Worm (Caenorhabditis elegans) whole organism, L3 larva: ENCODE measurements around the gene cyp-13B1.

ENCODE experiments used
- R02D3.7 ChIP-seq: fragments of 150-350 bp; optimal IDR thresholded peaks from 2 replicates; lab custom pipeline; 2014; ENCODE audit warnings: missing biosample characterization, missing genetic modification characterization
- ZK546.5 ChIP-seq: sonication (generic microtip); optimal IDR thresholded peaks from 2 replicates; lab custom pipeline; 2017; ENCODE audit warnings: missing biosample characterization, missing genetic modification characterization
- aly-2 ChIP-seq: fragments of 150-350 bp; optimal IDR thresholded peaks from 2 replicates; lab custom pipeline; 2014; ENCODE audit warnings: missing biosample characterization, missing genetic modification characterization
- ama-1 ChIP-seq: fragments of 150-350 bp; optimal IDR thresholded peaks from 2 replicates; lab custom pipeline; 2018
- ceh-16 ChIP-seq: sonication (generic microtip); optimal IDR thresholded peaks from 2 replicates; lab custom pipeline; 2017; ENCODE audit warnings: missing biosample characterization, missing genetic modification characterization
- ceh-28 ChIP-seq: fragments of 150-350 bp; optimal IDR thresholded peaks from 2 replicates; lab custom pipeline; 2014; ENCODE audit warnings: missing biosample characterization, missing genetic modification reagents, missing genetic modification characterization
- ceh-82 ChIP-seq: fragments of 150-350 bp; optimal IDR thresholded peaks from 2 replicates; lab custom pipeline; 2014; ENCODE audit warnings: missing biosample characterization, missing genetic modification characterization
- egl-27 ChIP-seq: sonication (generic microtip); optimal IDR thresholded peaks from 4 replicates; lab custom pipeline; 2017; ENCODE audit warnings: missing biosample characterization, missing genetic modification reagents, missing genetic modification characterization
- egl-5 ChIP-seq: fragments of 150-350 bp; optimal IDR thresholded peaks from 2 replicates; lab custom pipeline; 2017; ENCODE audit warnings: missing biosample characterization, missing genetic modification reagents, missing genetic modification characterization, inconsistent platforms
- elt-1 ChIP-seq: fragments of 150-350 bp; optimal IDR thresholded peaks from 2 replicates; lab custom pipeline; 2014; ENCODE audit warnings: missing biosample characterization, missing genetic modification characterization
- elt-2 ChIP-seq: sonication (generic microtip); optimal IDR thresholded peaks from 2 replicates; lab custom pipeline; 2016; ENCODE audit warnings: missing genetic modification reagents, mild to moderate bottlenecking, missing genetic modification characterization, missing compliant biosample characterization
- fkh-10 ChIP-seq: sonication (generic microtip); optimal IDR thresholded peaks from 2 replicates; lab custom pipeline; 2017; ENCODE audit warnings: missing biosample characterization, missing genetic modification reagents, missing genetic modification characterization
- fkh-2 ChIP-seq: fragments of 150-350 bp; optimal IDR thresholded peaks from 2 replicates; lab custom pipeline; 2014; ENCODE audit warnings: missing biosample characterization, missing genetic modification reagents, missing genetic modification characterization
- hmg-11 ChIP-seq: sonication (generic microtip); optimal IDR thresholded peaks from 2 replicates; lab custom pipeline; 2016; ENCODE audit warnings: missing genetic modification characterization, missing compliant biosample characterization
- lin-15B ChIP-seq: fragments of 150-350 bp; optimal IDR thresholded peaks from 2 replicates; lab custom pipeline; 2014; ENCODE audit warnings: missing biosample characterization, missing genetic modification characterization
- lin-39 ChIP-seq: fragments of 150-350 bp; optimal IDR thresholded peaks from 2 replicates; lab custom pipeline; 2018; ENCODE audit warnings: missing biosample characterization, missing genetic modification reagents, missing genetic modification characterization
- lsy-12 ChIP-seq: sonication (generic microtip); optimal IDR thresholded peaks from 2 replicates; lab custom pipeline; 2016; ENCODE audit warnings: mild to moderate bottlenecking, missing genetic modification characterization, missing compliant biosample characterization
- mdl-1 ChIP-seq: fragments of 150-350 bp; optimal IDR thresholded peaks from 2 replicates; lab custom pipeline; 2014; ENCODE audit warnings: missing biosample characterization, missing genetic modification characterization
- mml-1 ChIP-seq: fragments of 150-350 bp; sonication (generic microtip); optimal IDR thresholded peaks from 3 replicates; lab custom pipeline; 2014; ENCODE audit warnings: missing biosample characterization, missing genetic modification characterization
- nfya-1 ChIP-seq: sonication (generic microtip); optimal IDR thresholded peaks from 2 replicates; lab custom pipeline; 2017; ENCODE audit warnings: missing genetic modification characterization, mild to moderate bottlenecking, missing compliant biosample characterization, antibody characterized with exemption, moderate library complexity; ENCODE audit not compliant: insufficient read depth
- nhr-11 ChIP-seq: fragments of 150-350 bp; optimal IDR thresholded peaks from 2 replicates; lab custom pipeline; 2014; ENCODE audit warnings: missing biosample characterization, missing genetic modification characterization
- nhr-12 ChIP-seq: fragments of 150-350 bp; optimal IDR thresholded peaks from 2 replicates; lab custom pipeline; 2014; ENCODE audit warnings: missing biosample characterization, missing genetic modification characterization
- nhr-23 ChIP-seq: fragments of 150-350 bp; optimal IDR thresholded peaks from 2 replicates; lab custom pipeline; 2014; ENCODE audit warnings: missing biosample characterization, missing genetic modification reagents, missing genetic modification characterization
- nhr-28 ChIP-seq: fragments of 150-350 bp; optimal IDR thresholded peaks from 2 replicates; lab custom pipeline; 2014; ENCODE audit warnings: missing biosample characterization, missing genetic modification characterization
- nhr-43 ChIP-seq: sonication (generic microtip); optimal IDR thresholded peaks from 2 replicates; lab custom pipeline; 2016; ENCODE audit warnings: mild to moderate bottlenecking, missing genetic modification characterization, missing compliant biosample characterization; ENCODE audit not compliant: poor library complexity, severe bottlenecking
- nhr-67 ChIP-seq: fragments of 150-350 bp; optimal IDR thresholded peaks from 2 replicates; lab custom pipeline; 2014; ENCODE audit warnings: missing biosample characterization, missing genetic modification characterization
- pha-4 ChIP-seq: fragments of 150-350 bp; optimal IDR thresholded peaks from 2 replicates; lab custom pipeline; 2014; ENCODE audit warnings: missing biosample characterization, missing genetic modification reagents, missing genetic modification characterization
- pqm-1 ChIP-seq: fragments of 150-350 bp; optimal IDR thresholded peaks from 2 replicates; lab custom pipeline; 2017; ENCODE audit warnings: missing biosample characterization, missing genetic modification characterization, inconsistent platforms
- sea-2 ChIP-seq: fragments of 150-350 bp; sonication (generic microtip); optimal IDR thresholded peaks from 4 replicates; lab custom pipeline; 2014; ENCODE audit warnings: missing biosample characterization, missing genetic modification reagents, missing genetic modification characterization
- skn-1 ChIP-seq: fragments of 150-350 bp; optimal IDR thresholded peaks from 2 replicates; lab custom pipeline; 2014; ENCODE audit warnings: missing biosample characterization, missing genetic modification characterization
- snpc-4 ChIP-seq: fragments of 150-350 bp; optimal IDR thresholded peaks from 2 replicates; lab custom pipeline; 2014; ENCODE audit warnings: missing biosample characterization, missing genetic modification characterization
- tbx-2 ChIP-seq: sonication (generic microtip); optimal IDR thresholded peaks from 2 replicates; lab custom pipeline; 2016; ENCODE audit warnings: mild to moderate bottlenecking, missing genetic modification characterization, missing compliant biosample characterization
- unc-39 ChIP-seq: sonication (generic microtip); optimal IDR thresholded peaks from 4 replicates; lab custom pipeline; 2017; ENCODE audit warnings: missing biosample characterization, missing genetic modification characterization
- unc-62 ChIP-seq: fragments of 150-350 bp; sonication (generic microtip); optimal IDR thresholded peaks from 4 replicates; lab custom pipeline; 2014; ENCODE audit warnings: missing biosample characterization, missing genetic modification reagents, missing genetic modification characterization
- zag-1 ChIP-seq: fragments of 150-350 bp; optimal IDR thresholded peaks from 2 replicates; lab custom pipeline; 2014; ENCODE audit warnings: missing biosample characterization, missing genetic modification characterization
- ztf-11 ChIP-seq: fragments of 150-350 bp; optimal IDR thresholded peaks from 2 replicates; lab custom pipeline; 2014; ENCODE audit warnings: missing biosample characterization, missing genetic modification characterization
- ztf-4 ChIP-seq: fragments of 150-350 bp; optimal IDR thresholded peaks from 2 replicates; lab custom pipeline; 2014; ENCODE audit warnings: missing biosample characterization, missing genetic modification characterization

Gene cyp-13B1

ce11 chrX:13444267-13444666 is 34.8 kb upstream of the cyp-13B1 start:
- TF ChIP-seq snpc-4 (tag; lab: Kevin White, UChicago) (no peak), egl-27 (tag; lab: Kevin White, UChicago) (no peak), ceh-82 (tag; lab: Kevin White, UChicago) (no peak)

DNA sequence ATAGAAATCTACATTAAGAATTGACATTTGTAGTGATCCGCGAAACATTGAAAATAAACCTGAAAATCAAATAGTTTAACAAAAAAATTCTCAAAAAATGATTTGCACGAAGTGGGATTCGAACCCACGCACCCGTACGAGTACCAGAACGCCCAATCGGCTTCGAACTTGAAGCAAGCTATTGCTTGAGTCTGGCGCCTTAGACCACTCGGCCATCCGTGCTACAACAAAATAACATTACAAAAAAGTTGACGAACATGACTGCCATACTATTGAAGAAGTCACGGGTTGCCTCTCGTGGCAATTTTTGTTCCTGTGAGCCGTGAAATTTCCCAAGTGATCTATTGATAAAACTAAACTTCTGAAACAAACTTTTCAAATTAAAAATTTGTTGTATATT is 33.8 kb upstream of the cyp-13B1 start:
- no peak for TF ChIP-seq lin-39
- TF ChIP-seq nhr-11 (tag; lab: Kevin White, UChicago): no peak
- TF ChIP-seq, all 47 proteins: peak for 0

- TF ChIP-seq lin-15B (tag; lab: Kevin White, UChicago): no peak
- TF ChIP-seq pha-4 (tag; lab: Kevin White, UChicago): peak; percentile 54
- TF ChIP-seq ceh-28 (tag; lab: Kevin White, UChicago): peak; percentile 21
- TF ChIP-seq ceh-16 (tag; lab: Kevin White, UChicago): no peak
- no peak for TF ChIP-seq aly-2 (tag; lab: Kevin White, UChicago)
- no peak for TF ChIP-seq mml-1 (tag; lab: Kevin White, UChicago)
- TF ChIP-seq hmg-11: peak; percentile 26
- TF ChIP-seq zag-1: no peak
- no peak for TF ChIP-seq pqm-1 (tag; lab: Kevin White, UChicago)
- TF ChIP-seq ceh-82 (tag; lab: Kevin White, UChicago): peak; percentile 44
- TF ChIP-seq nhr-67: no peak
- TF ChIP-seq skn-1 (tag; lab: Kevin White, UChicago): peak; percentile 15
- peak; percentile 44 for TF ChIP-seq tbx-2
- TF ChIP-seq mdl-1 (tag; lab: Kevin White, UChicago): no peak
- TF ChIP-seq nhr-23: peak; percentile 27
- peak; percentile 44 for TF ChIP-seq lsy-12
- TF ChIP-seq ztf-4 (tag; lab: Kevin White, UChicago): no peak
- TF ChIP-seq lin-39: peak; percentile 33
- no peak for TF ChIP-seq unc-39 (tag; lab: Kevin White, UChicago)
- no peak for TF ChIP-seq nhr-28 (tag; lab: Kevin White, UChicago)
- no peak for TF ChIP-seq ztf-11 (tag; lab: Kevin White, UChicago)
- TF ChIP-seq nhr-12 (tag; lab: Kevin White, UChicago): no peak
- peak; percentile 23 for TF ChIP-seq elt-2 (tag; lab: Kevin White, UChicago)
- TF ChIP-seq fkh-10 (GFP tag; lab: Kevin White, UChicago): no peak
- peak; percentile 17 for TF ChIP-seq nhr-43
- TF ChIP-seq ama-1: no peak
- TF ChIP-seq, all 47 proteins: peak for 11
These were observed 33.0 kb upstream of the cyp-13B1 start for ce11 chrX:13442446-13442845.

- TF ChIP-seq ztf-11 (tag; lab: Kevin White, UChicago) (no peak), elt-1 (tag; lab: Kevin White, UChicago) (no peak), sea-2 (no peak), mml-1 (tag; lab: Kevin White, UChicago) (no peak), unc-39 (tag; lab: Kevin White, UChicago) (no peak)
These were observed 26.5 kb upstream of the cyp-13B1 start, which contains the start of gene jmjd-3.3 for ce11 chrX:13435790-13436472. Gene jmjd-3.3 (plus strand): TSS chrX:13436422.

DNA sequence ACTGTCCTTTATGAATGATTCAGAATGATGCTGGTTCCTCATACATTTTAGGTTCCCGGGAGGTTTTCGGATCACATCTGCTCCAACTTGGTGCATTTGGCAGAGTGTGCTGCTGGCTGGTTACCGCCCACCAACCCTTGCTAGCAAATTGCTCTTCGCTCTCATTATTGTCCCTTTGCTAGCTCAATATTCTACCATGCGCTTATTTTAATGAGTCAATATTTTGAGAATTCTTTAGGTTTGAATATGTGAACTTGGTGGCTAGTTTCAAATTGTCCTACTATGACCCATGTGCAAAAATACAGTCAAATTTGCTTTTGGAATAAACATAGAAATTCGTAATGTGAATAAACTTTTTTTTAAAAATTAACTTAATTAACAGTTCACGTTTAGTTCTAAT is 25.7 kb upstream of the cyp-13B1 start:
- no peak for TF ChIP-seq mml-1 (tag; lab: Kevin White, UChicago)
- TF ChIP-seq lsy-12: no peak
- TF ChIP-seq nfya-1 (tag; lab: Kevin White, UChicago): no peak
- TF ChIP-seq zag-1: no peak
- no peak for TF ChIP-seq ZK546.5 (tag; lab: Kevin White, UChicago)
- no peak for TF ChIP-seq unc-62 (GFP tag; lab: Kevin White, UChicago)
- no peak for TF ChIP-seq egl-5 (tag; lab: Kevin White, UChicago)
- no peak for TF ChIP-seq ceh-16 (tag; lab: Kevin White, UChicago)
- TF ChIP-seq R02D3.7: no peak
- no peak for TF ChIP-seq egl-27 (tag; lab: Kevin White, UChicago)
- no peak for TF ChIP-seq fkh-2
